Worm (Caenorhabditis elegans) whole organism, L4 larva: ENCODE measurements around the gene C33C12.1.

ENCODE experiments used
- D1046.2 ChIP-seq: fragments of 200-800 bp; sonication (Bioruptor generic); IDR thresholded peaks from 2 replicates; pipeline ENCODE4 v1.3.6; 2022; ENCODE audit warnings: missing genetic modification characterization, missing compliant biosample characterization
- F26F4.8 ChIP-seq: fragments of 200-800 bp; sonication (Bioruptor generic); conservative IDR thresholded peaks from 2 replicates; pipeline ENCODE4 v1.3.6; 2022; ENCODE audit warnings: missing genetic modification characterization, missing compliant biosample characterization
- F37D6.2 ChIP-seq: sonication (generic microtip); optimal IDR thresholded peaks from 2 replicates; lab custom pipeline; 2016; ENCODE audit warnings: mild to moderate bottlenecking, missing genetic modification characterization, missing compliant biosample characterization
- T26A8.4 ChIP-seq: fragments of 200-800 bp; sonication (Bioruptor generic); IDR thresholded peaks from 2 replicates; pipeline ENCODE4 v1.3.6; 2022; ENCODE audit warnings: missing genetic modification characterization, missing compliant biosample characterization
- Y48G9A.11 ChIP-seq: fragments of 200-800 bp; sonication (Bioruptor generic); IDR thresholded peaks from 2 replicates; pipeline ENCODE4 v1.3.6; 2022; ENCODE audit warnings: missing genetic modification reagents, missing genetic modification characterization, missing compliant biosample characterization
- ZK337.2 ChIP-seq: fragments of 200-800 bp; sonication (Bioruptor generic); IDR thresholded peaks from 2 replicates; pipeline ENCODE4 v1.3.6; 2022; ENCODE audit warnings: missing genetic modification reagents, missing genetic modification characterization, missing compliant biosample characterization
- aha-1 ChIP-seq: fragments of 150-350 bp; peaks from one replicate; lab custom pipeline; 2014; ENCODE audit warnings: missing biosample characterization, missing genetic modification characterization
- aly-2 ChIP-seq: sonication (generic microtip); optimal IDR thresholded peaks from 2 replicates; lab custom pipeline; 2018; ENCODE audit warnings: missing biosample characterization, missing genetic modification characterization
- ceh-28 ChIP-seq: fragments of 150-350 bp; optimal IDR thresholded peaks from 2 replicates; lab custom pipeline; 2014; ENCODE audit warnings: missing biosample characterization, missing genetic modification reagents, missing genetic modification characterization
- ceh-32 ChIP-seq: sonication (generic microtip); optimal IDR thresholded peaks from 2 replicates; lab custom pipeline; 2016; ENCODE audit warnings: mild to moderate bottlenecking, missing genetic modification characterization, missing compliant biosample characterization; ENCODE audit not compliant: poor library complexity
- daf-19 ChIP-seq: fragments of 200-800 bp; sonication (Bioruptor generic); conservative IDR thresholded peaks from 2 replicates; pipeline ENCODE4 v1.3.6; 2022; ENCODE audit warnings: missing genetic modification characterization, missing compliant biosample characterization
- dve-1 ChIP-seq: sonication (generic microtip); optimal IDR thresholded peaks from 2 replicates; lab custom pipeline; 2017; ENCODE audit warnings: antibody characterized with exemption, mild to moderate bottlenecking, missing genetic modification characterization, missing compliant biosample characterization; ENCODE audit not compliant: insufficient read depth
- hlh-30 ChIP-seq: sonication (generic microtip); optimal IDR thresholded peaks from 2 replicates; lab custom pipeline; 2017; ENCODE audit warnings: antibody characterized with exemption, mild to moderate bottlenecking, missing genetic modification characterization, missing compliant biosample characterization; ENCODE audit not compliant: insufficient read depth
- hmg-1.1 ChIP-seq: fragments of 200-800 bp; sonication (Bioruptor generic); IDR thresholded peaks from 2 replicates; pipeline ENCODE4 v1.3.6; 2022; ENCODE audit warnings: missing genetic modification reagents, missing genetic modification characterization, missing compliant biosample characterization
- lin-38 ChIP-seq: fragments of 200-800 bp; sonication (Bioruptor generic); IDR thresholded peaks from 2 replicates; pipeline ENCODE4 v1.3.6; 2022; ENCODE audit warnings: missing genetic modification reagents, missing genetic modification characterization, missing compliant biosample characterization
- lsy-2 ChIP-seq, 2 experiments: fragments of 150-350 bp in 1 of 2; sonication (generic microtip) in 1 of 2; optimal IDR thresholded peaks; 2 replicates each; lab custom pipeline; 2014 to 2017; ENCODE audit warnings: missing biosample characterization in 2 of 2, missing genetic modification characterization in 2 of 2
- madf-9 ChIP-seq: fragments of 200-800 bp; sonication (Bioruptor generic); conservative IDR thresholded peaks from 2 replicates; pipeline ENCODE4 v1.3.6; 2022; ENCODE audit warnings: missing genetic modification reagents, missing genetic modification characterization, missing compliant biosample characterization
- pha-4 ChIP-seq, 2 experiments: fragments of 150-350 bp in 1 of 2; fragments of 200-800 bp in 1 of 2; sonication (Bioruptor generic) in 1 of 2; IDR thresholded peaks in 1 of 2; optimal IDR thresholded peaks in 1 of 2; 2 replicates each; pipeline versions ENCODE4 v1.3.6 to Lab custom; 2014 to 2022; ENCODE audit warnings: missing genetic modification characterization in 2 of 2, missing genetic modification reagents in 2 of 2, missing biosample characterization in 1 of 2, missing compliant biosample characterization in 1 of 2
- unc-39 ChIP-seq: sonication (generic microtip); optimal IDR thresholded peaks from 2 replicates; lab custom pipeline; 2017; ENCODE audit warnings: missing biosample characterization, missing genetic modification characterization
- unc-62 ChIP-seq, 3 experiments: fragments of 150-350 bp in 1 of 3; sonication (generic microtip); optimal IDR thresholded peaks in 2 of 3; peaks in 1 of 3; 1 replicate in 1 of 3; 2 replicates in 2 of 3; lab custom pipeline; 2014 to 2017; ENCODE audit warnings: missing biosample characterization in 3 of 3, missing genetic modification characterization in 3 of 3, missing genetic modification reagents in 3 of 3, missing genotype in 1 of 3

C33C12.1 gene

ce11 chrII:2230368-2230767 lies 32.3 kb downstream of the C33C12.1 start:
- peak in 1 of 2 experiments; percentile 7 for TF ChIP-seq unc-62 (GFP tag; optimal IDR thresholded peaks at IDR 0.05 in 1 of 2; lab: Kevin White, UChicago)
- TF ChIP-seq unc-62 (tag; optimal IDR thresholded peaks at IDR 0.05; lab: Kevin White, UChicago): no peak
- TF ChIP-seq aha-1: peak; percentile 92
- no peak for TF ChIP-seq F26F4.8

ce11 chrII:2232429-2232828 lies 34.4 kb downstream of the C33C12.1 start, which contains the start of gene F54A3.6:
Gene F54A3.6, minus strand, starts transcription at chrII:2232470.
- TF ChIP-seq D1046.2 (peak; percentile 97), lin-38 (0 out of 2 replicates have a peak, but pooled peaks have one; percentile 12), lsy-2 (tag; optimal IDR thresholded peaks at IDR 0.05; lab: Kevin White, UChicago) (peak; percentile 41 to 80), hmg-1.1 (GFP tag; lab: Robert Waterston, UW) (0 out of 2 replicates have a peak, but pooled peaks have one; percentile 32)

ce11 chrII:2233240-2233639 lies 35.2 kb downstream of the C33C12.1 start, which contains the start of gene cct-3:
Gene cct-3, plus strand, starts transcription at chrII:2233540.
- no peak for TF ChIP-seq ceh-32 (tag; lab: Kevin White, UChicago)
- TF ChIP-seq ZK337.2 (GFP tag; lab: Robert Waterston, UW): no peak
- no peak for TF ChIP-seq hlh-30 (tag; lab: Kevin White, UChicago)
- TF ChIP-seq madf-9 (GFP tag; lab: Robert Waterston, UW): no peak
- TF ChIP-seq dve-1: no peak
- TF ChIP-seq F37D6.2 (tag; lab: Kevin White, UChicago): no peak
- no peak for TF ChIP-seq Y48G9A.11
- TF ChIP-seq aly-2 (tag; lab: Kevin White, UChicago): no peak
- no peak for TF ChIP-seq pha-4 (GFP tag; IDR thresholded peaks at IDR 0.05; lab: Robert Waterston, UW)
- no peak for TF ChIP-seq pha-4 (tag; optimal IDR thresholded peaks at IDR 0.05; lab: Kevin White, UChicago)
- no peak for TF ChIP-seq T26A8.4
- TF ChIP-seq, all 104 proteins: peak for 0

- peak; percentile 32 for TF ChIP-seq aha-1
- TF ChIP-seq unc-39 (tag; lab: Kevin White, UChicago): no peak
- peak; percentile 76 for TF ChIP-seq ceh-28 (tag; lab: Kevin White, UChicago)
- TF ChIP-seq, all 104 proteins: peak for 2
These were observed 38.3 kb downstream of the C33C12.1 start for ce11 chrII:2236352-2236751.

ce11 chrII:2243342-2243741 lies 45.3 kb downstream of the C33C12.1 start, which contains the start of gene F54A3.2:
Gene F54A3.2, plus strand, starts transcription at chrII:2243642.
- no peak for TF ChIP-seq daf-19 (GFP tag; lab: Robert Waterston, UW)
- TF ChIP-seq, all 104 proteins: peak for 0
